Fruit fly (Drosophila melanogaster): ENCODE results near the gene CG4461.

Gene CG4461

dm6 chr3L:9370907-9371365 is 4.3 kb upstream of the CG4461 start, which contains the start of gene Fdx1 (continued):
- peak; percentile 5 for TF ChIP-seq Eip93F (GFP tag; optimal IDR thresholded peaks at IDR 0.05)
- no peak for TF ChIP-seq Hr39 (GFP tag; optimal IDR thresholded peaks at IDR 0.05)
- no peak for TF ChIP-seq CG32006 (GFP tag; optimal IDR thresholded peaks at IDR 0.05)
- no peak for TF ChIP-seq CG34406 (GFP tag; optimal IDR thresholded peaks at IDR 0.05)
- TF ChIP-seq cyc (GFP tag; optimal IDR thresholded peaks at IDR 0.05): peak; percentile 26
- no peak for TF ChIP-seq CG10631 (GFP tag; optimal IDR thresholded peaks at IDR 0.05)
- no peak for TF ChIP-seq CG15336 (GFP tag; IDR thresholded peaks at IDR 0.05)
- TF ChIP-seq Met (GFP tag; optimal IDR thresholded peaks at IDR 0.05): no peak
- TF ChIP-seq CG6163 (GFP tag; IDR thresholded peaks at IDR 0.05): no peak
- no peak for TF ChIP-seq CG11762 (GFP tag; optimal IDR thresholded peaks at IDR 0.05; ENCODE audit: insufficient read depth)

dm6 chr3L:9372278-9372975 is 2.8 kb upstream of the CG4461 start, which contains the start of the genes Hsp67Bc, CG4456 and Hsp22:
TSS of gene Hsp67Bc (minus strand) at chr3L:9372497.
TSS of gene CG4456 (plus strand) at chr3L:9372722.
TSS of gene Hsp22 (plus strand) at chr3L:9372931.
- no peak for TF ChIP-seq net (GFP tag; optimal IDR thresholded peaks at IDR 0.05)
- TF ChIP-seq Sox102F (GFP tag; optimal IDR thresholded peaks at IDR 0.05): no peak
- no peak for TF ChIP-seq CG15336 (GFP tag; IDR thresholded peaks at IDR 0.05)
- TF ChIP-seq CG10669 (GFP tag; optimal IDR thresholded peaks at IDR 0.05): no peak
- TF ChIP-seq CG31627 (GFP tag; optimal IDR thresholded peaks at IDR 0.05): no peak
- no peak for TF ChIP-seq esn (GFP tag; optimal IDR thresholded peaks at IDR 0.05)
- TF ChIP-seq CG6854 (GFP tag; optimal IDR thresholded peaks at IDR 0.05): peak; percentile 18
- peak; percentile 66 for TF ChIP-seq svp (GFP tag)
- no peak for TF ChIP-seq acj6 (GFP tag; optimal IDR thresholded peaks at IDR 0.05)
- TF ChIP-seq CG16779 (tag; optimal IDR thresholded peaks at IDR 0.05): no peak
- no peak for TF ChIP-seq lz (GFP tag; optimal IDR thresholded peaks at IDR 0.05)
- TF ChIP-seq eg (GFP tag; IDR thresholded peaks at IDR 0.05): 0 out of 3 replicates have a peak, but pooled peaks have one; percentile 21
- TF ChIP-seq Hr39 (GFP tag; optimal IDR thresholded peaks at IDR 0.05): no peak
- TF ChIP-seq spab (GFP tag; optimal IDR thresholded peaks at IDR 0.05): no peak
- peak; percentile 36 for TF ChIP-seq Sox14 (GFP tag; optimal IDR thresholded peaks at IDR 0.05)
- TF ChIP-seq CG11902 (GFP tag; optimal IDR thresholded peaks at IDR 0.05): no peak
- no peak for TF ChIP-seq salr (GFP tag; optimal IDR thresholded peaks at IDR 0.05)
- no peak for TF ChIP-seq fd85E (GFP tag; optimal IDR thresholded peaks at IDR 0.05)
- no peak for TF ChIP-seq CG3032 (tag; optimal IDR thresholded peaks at IDR 0.05)
- no peak for TF ChIP-seq topi (GFP tag; optimal IDR thresholded peaks at IDR 0.05)
- TF ChIP-seq CG34406 (GFP tag; optimal IDR thresholded peaks at IDR 0.05): no peak
- TF ChIP-seq Ets21C (GFP tag; optimal IDR thresholded peaks at IDR 0.05): no peak
- peak; percentile 13 for TF ChIP-seq Eip75B (GFP tag; optimal IDR thresholded peaks at IDR 0.05)
- peak; percentile 58 for TF ChIP-seq Eip78C (GFP tag)
- no peak for TF ChIP-seq cyc (GFP tag; optimal IDR thresholded peaks at IDR 0.05)
- TF ChIP-seq CG8632 (GFP tag; optimal IDR thresholded peaks at IDR 0.05): no peak
- TF ChIP-seq fkh (GFP tag; optimal IDR thresholded peaks at IDR 0.05): peak; percentile 60
- no peak for TF ChIP-seq Smox (GFP tag; optimal IDR thresholded peaks at IDR 0.05)
- TF ChIP-seq dsx (GFP tag; optimal IDR thresholded peaks at IDR 0.05; ENCODE audit: poor library complexity, severe bottlenecking): peak; percentile 23
- TF ChIP-seq ss (GFP tag; optimal IDR thresholded peaks at IDR 0.05): peak; percentile 50 to 53
- TF ChIP-seq dac (GFP tag; optimal IDR thresholded peaks at IDR 0.05): no peak
- no peak for TF ChIP-seq CG8119 (GFP tag; IDR thresholded peaks at IDR 0.05)
- no peak for TF ChIP-seq CG9139 (GFP tag; optimal IDR thresholded peaks at IDR 0.05)
- TF ChIP-seq Met (GFP tag; optimal IDR thresholded peaks at IDR 0.05): no peak
- TF ChIP-seq Gug (GFP tag; IDR thresholded peaks at IDR 0.05): no peak
